Worm (Caenorhabditis elegans) whole organism, midembryonic: ENCODE data around the gene lron-4.

Experiments used
- cog-1 ChIP-seq: sonication (generic microtip); optimal IDR thresholded peaks from 2 replicates; lab custom pipeline; 2016; ENCODE audit warnings: missing genetic modification characterization, missing compliant biosample characterization
- klf-2 ChIP-seq: fragments of 200-800 bp; sonication (Bioruptor generic); conservative IDR thresholded peaks from 2 replicates; pipeline ENCODE4 v1.3.6; 2022; ENCODE audit warnings: missing genetic modification reagents, missing genetic modification characterization, missing compliant biosample characterization
- ref-1 ChIP-seq: fragments of 200-800 bp; sonication (Bioruptor generic); conservative IDR thresholded peaks from 2 replicates; pipeline ENCODE4 v1.3.6; 2022; ENCODE audit warnings: missing genetic modification reagents, missing genetic modification characterization, missing compliant biosample characterization
- tab-1 ChIP-seq: fragments of 200-800 bp; sonication (Bioruptor generic); IDR thresholded peaks from 2 replicates; pipeline ENCODE4 v1.3.6; 2022; ENCODE audit warnings: missing genetic modification characterization, missing compliant biosample characterization
- ztf-23 ChIP-seq: fragments of 200-800 bp; sonication (Bioruptor generic); IDR thresholded peaks from 2 replicates; pipeline ENCODE4 v1.3.6; 2022; ENCODE audit warnings: missing genetic modification reagents, missing genetic modification characterization, missing compliant biosample characterization

DNA sequence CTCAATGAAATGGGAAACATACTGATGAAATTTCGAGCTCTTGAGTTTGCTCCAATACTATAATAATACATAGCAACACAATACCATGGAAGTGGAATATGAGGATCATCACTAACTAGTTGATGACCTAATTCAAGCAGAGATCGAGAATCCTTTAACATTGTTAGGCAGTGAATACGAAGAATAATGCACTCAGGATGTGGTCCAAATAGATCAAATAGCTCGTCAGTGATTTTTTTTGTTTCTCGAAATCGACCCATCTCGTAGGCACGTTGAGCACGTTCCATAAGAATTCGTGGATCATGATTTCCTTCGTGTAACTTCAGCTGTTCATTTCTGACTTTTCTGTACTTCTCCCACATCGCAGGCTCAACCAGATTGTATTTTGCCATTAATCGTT, 49.0 kb upstream of the lron-4 start:
- TF ChIP-seq tab-1 (GFP tag; lab: Robert Waterston, UW) (no peak), klf-2 (GFP tag; lab: Robert Waterston, UW) (no peak), ref-1 (GFP tag; lab: Robert Waterston, UW) (no peak), cog-1 (tag; lab: Kevin White, UChicago) (no peak), ztf-23 (GFP tag; lab: Robert Waterston, UW) (no peak)
